Worm (Caenorhabditis elegans): ENCODE measurements around the gene srh-295.

ce11 chrV:15354648-15355047 is 24.2 kb downstream of the srh-295 start, which contains the start of gene C29F3.7:
- TF ChIP-seq syd-9 (tag; optimal IDR thresholded peaks at IDR 0.05) (no peak), ets-4 (tag; optimal IDR thresholded peaks at IDR 0.05) (no peak), pha-4 (tag; optimal IDR thresholded peaks at IDR 0.05) (no peak), tbx-2 (tag; optimal IDR thresholded peaks at IDR 0.05) (no peak), ceh-30 (tag; optimal IDR thresholded peaks at IDR 0.05) (no peak)
